Worm (Caenorhabditis elegans) whole organism, L2 larva: ENCODE data around the gene gst-34.

Source experiments
- Y55F3AM.14 ChIP-seq: fragments of 200-800 bp; sonication (Bioruptor generic); optimal IDR thresholded peaks from 2 replicates; lab custom pipeline; 2018; ENCODE audit warnings: mild to moderate bottlenecking, missing genetic modification characterization, missing compliant biosample characterization
- aly-2 ChIP-seq: fragments of 150-350 bp; optimal IDR thresholded peaks from 2 replicates; lab custom pipeline; 2014; ENCODE audit warnings: missing biosample characterization, missing genetic modification characterization
- dmd-4 ChIP-seq: sonication (generic microtip); optimal IDR thresholded peaks from 2 replicates; lab custom pipeline; 2017; ENCODE audit warnings: missing biosample characterization, missing genetic modification characterization
- egl-27 ChIP-seq: sonication (generic microtip); optimal IDR thresholded peaks from 3 replicates; lab custom pipeline; 2017; ENCODE audit warnings: missing biosample characterization, missing genetic modification reagents, missing genetic modification characterization
- lsy-2 ChIP-seq, 2 experiments: fragments of 150-350 bp in 1 of 2; sonication (generic microtip) in 1 of 2; optimal IDR thresholded peaks; 2 replicates each; lab custom pipeline; 2014 to 2017; ENCODE audit warnings: missing biosample characterization in 2 of 2, missing genetic modification characterization in 2 of 2
- nhr-10 ChIP-seq: sonication (generic microtip); optimal IDR thresholded peaks from 2 replicates; lab custom pipeline; 2017; ENCODE audit warnings: missing biosample characterization, missing genetic modification characterization
- nhr-11 ChIP-seq: fragments of 150-350 bp; optimal IDR thresholded peaks from 2 replicates; lab custom pipeline; 2014; ENCODE audit warnings: missing biosample characterization, missing genetic modification characterization
- nhr-237 ChIP-seq: fragments of 150-350 bp; optimal IDR thresholded peaks from 2 replicates; lab custom pipeline; 2014; ENCODE audit warnings: missing biosample characterization, missing genetic modification characterization
- nhr-25 ChIP-seq: fragments of 150-350 bp; sonication (generic microtip); optimal IDR thresholded peaks from 3 replicates; lab custom pipeline; 2014; ENCODE audit warnings: missing biosample characterization, missing genetic modification characterization
- sma-3 ChIP-seq: sonication (generic microtip); optimal IDR thresholded peaks from 2 replicates; lab custom pipeline; 2016; ENCODE audit warnings: missing genetic modification reagents, missing genetic modification characterization, missing compliant biosample characterization
- ztf-11 ChIP-seq: sonication (generic microtip); optimal IDR thresholded peaks from 2 replicates; lab custom pipeline; 2017; ENCODE audit warnings: missing biosample characterization, missing genetic modification characterization

ce11 chrII:15134332-15134731 lies 48.7 kb downstream of the gst-34 start, which contains the start of gene Y53F4B.24:
- TF ChIP-seq Y55F3AM.14 (GFP tag; lab: Kevin White, UChicago): no peak
- TF ChIP-seq lsy-2 (tag; optimal IDR thresholded peaks at IDR 0.05; lab: Kevin White, UChicago): no peak
- no peak for TF ChIP-seq nhr-25 (tag; lab: Kevin White, UChicago)
- no peak for TF ChIP-seq egl-27 (tag; lab: Kevin White, UChicago)
- no peak for TF ChIP-seq dmd-4 (tag; lab: Kevin White, UChicago)
- TF ChIP-seq ztf-11 (tag; lab: Kevin White, UChicago): no peak
- TF ChIP-seq nhr-11: no peak
- TF ChIP-seq nhr-237 (tag; lab: Kevin White, UChicago): no peak
- TF ChIP-seq aly-2 (tag; lab: Kevin White, UChicago): no peak
- no peak for TF ChIP-seq nhr-10 (tag; lab: Kevin White, UChicago)
- TF ChIP-seq sma-3 (GFP tag; lab: Kevin White, UChicago): no peak
